Fruit fly (Drosophila melanogaster) Kc167 (cell line): ENCODE measurements around the gene Ziz.

Experiments
- psq ChIP-seq: fragments of >200 bp; optimal IDR thresholded peaks from 2 replicates; lab custom pipeline; 2017; ENCODE audit warnings: missing external identifiers
- ttk ChIP-seq: sonication (Bioruptor generic); optimal IDR thresholded peaks from 2 replicates; lab custom pipeline; 2017; ENCODE audit warnings: missing external identifiers

dm6 chr2L:7529182-7529581 lies 33.1 kb upstream of the Ziz start:
- no peak for TF ChIP-seq psq (lab: Kevin White, UChicago)
- TF ChIP-seq ttk (lab: Kevin White, UChicago), result no peak
